Worm (Caenorhabditis elegans) whole organism, L2 larva: ENCODE measurements around the gene lido-14.

Experiments
- aly-2 ChIP-seq: fragments of 150-350 bp; optimal IDR thresholded peaks from 2 replicates; lab custom pipeline; 2014; ENCODE audit warnings: missing biosample characterization, missing genetic modification characterization
- ama-1 ChIP-seq: fragments of 150-350 bp; optimal IDR thresholded peaks from 2 replicates; lab custom pipeline; 2018; ENCODE audit warnings: inconsistent platforms
- elt-3 ChIP-seq: sonication (generic microtip); optimal IDR thresholded peaks from 2 replicates; lab custom pipeline; 2017; ENCODE audit warnings: missing biosample characterization, missing genetic modification characterization
- fos-1 ChIP-seq: fragments of 150-350 bp; optimal IDR thresholded peaks from 2 replicates; lab custom pipeline; 2014; ENCODE audit warnings: missing biosample characterization, missing genetic modification characterization
- lin-11 ChIP-seq: fragments of 150-350 bp; sonication (generic microtip); optimal IDR thresholded peaks from 2 replicates; lab custom pipeline; 2014; ENCODE audit warnings: missing biosample characterization, missing genetic modification characterization, inconsistent platforms, mixed read lengths
- nhr-10 ChIP-seq: sonication (generic microtip); optimal IDR thresholded peaks from 2 replicates; lab custom pipeline; 2017; ENCODE audit warnings: missing biosample characterization, missing genetic modification characterization
- nhr-129 ChIP-seq: fragments of 150-350 bp; optimal IDR thresholded peaks from 2 replicates; lab custom pipeline; 2014; ENCODE audit warnings: missing biosample characterization, missing genetic modification characterization
- nhr-6 ChIP-seq: fragments of 150-350 bp; optimal IDR thresholded peaks from 2 replicates; lab custom pipeline; 2014; ENCODE audit warnings: missing biosample characterization, missing genetic modification characterization
- skn-1 ChIP-seq: sonication (generic microtip); optimal IDR thresholded peaks from 2 replicates; lab custom pipeline; 2017; ENCODE audit warnings: missing biosample characterization, missing genetic modification characterization
- snpc-4 ChIP-seq: fragments of 150-350 bp; optimal IDR thresholded peaks from 2 replicates; lab custom pipeline; 2014; ENCODE audit warnings: missing biosample characterization, missing genetic modification characterization
- unc-55 ChIP-seq: fragments of 150-350 bp; sonication (generic microtip); optimal IDR thresholded peaks from 3 replicates; lab custom pipeline; 2014; ENCODE audit warnings: missing biosample characterization, missing genetic modification reagents, missing genetic modification characterization
- zag-1 ChIP-seq: fragments of 150-350 bp; optimal IDR thresholded peaks from 2 replicates; lab custom pipeline; 2014; ENCODE audit warnings: missing biosample characterization, missing genetic modification characterization

- TF ChIP-seq nhr-129 (tag; lab: Kevin White, UChicago), result no peak
- no peak for TF ChIP-seq skn-1 (tag; lab: Kevin White, UChicago)
- TF ChIP-seq elt-3 (tag; lab: Kevin White, UChicago), result no peak
- TF ChIP-seq snpc-4 (tag; lab: Kevin White, UChicago), result no peak
- TF ChIP-seq zag-1, result no peak
- TF ChIP-seq unc-55 (GFP tag; lab: Kevin White, UChicago), result no peak
- no peak for TF ChIP-seq aly-2
- no peak for TF ChIP-seq fos-1 (tag; lab: Kevin White, UChicago)
- TF ChIP-seq lin-11 (tag; lab: Kevin White, UChicago), result no peak
- TF ChIP-seq nhr-6, result no peak
- no peak for TF ChIP-seq ama-1 (lab: Kevin White, UChicago)
- no peak for TF ChIP-seq nhr-10 (tag; lab: Kevin White, UChicago)
These were observed 35.8 kb upstream of the lido-14 start, which contains the start of gene Y46D2A.2 for ce11 chrII:3323179-3323578.
